Worm (Caenorhabditis elegans) whole organism, late embryonic: ENCODE measurements around the gene K07B1.4.

Experiments
- F13H6.1 ChIP-seq: sonication (generic microtip); optimal IDR thresholded peaks from 2 replicates; lab custom pipeline; 2016; ENCODE audit warnings: missing genetic modification characterization, missing compliant biosample characterization
- K09A11.1 ChIP-seq: sonication (generic microtip); optimal IDR thresholded peaks from 2 replicates; lab custom pipeline; 2017; ENCODE audit warnings: antibody characterized with exemption, mild to moderate bottlenecking, missing genetic modification characterization, missing compliant biosample characterization; ENCODE audit not compliant: insufficient read depth
- Y22D7AL.16 ChIP-seq: sonication (generic microtip); optimal IDR thresholded peaks from 2 replicates; lab custom pipeline; 2016; ENCODE audit warnings: missing genetic modification characterization, missing compliant biosample characterization
- ahr-1 ChIP-seq: sonication (generic microtip); optimal IDR thresholded peaks from 2 replicates; lab custom pipeline; 2016; ENCODE audit warnings: missing genetic modification characterization, missing compliant biosample characterization
- ama-1 ChIP-seq: fragments of 150-350 bp; optimal IDR thresholded peaks from 2 replicates; lab custom pipeline; 2014
- ceh-18 ChIP-seq: sonication (generic microtip); optimal IDR thresholded peaks from 2 replicates; lab custom pipeline; 2016; ENCODE audit warnings: missing genetic modification characterization, missing compliant biosample characterization
- ceh-2 ChIP-seq: sonication (generic microtip); optimal IDR thresholded peaks from 2 replicates; lab custom pipeline; 2016; ENCODE audit warnings: missing genotype, missing genetic modification characterization, missing compliant biosample characterization
- ceh-24 ChIP-seq: sonication (generic microtip); optimal IDR thresholded peaks from 2 replicates; lab custom pipeline; 2016; ENCODE audit warnings: mild to moderate bottlenecking, missing genetic modification characterization, missing compliant biosample characterization
- ceh-31 ChIP-seq: sonication (generic microtip); optimal IDR thresholded peaks from 2 replicates; lab custom pipeline; 2016; ENCODE audit warnings: missing genetic modification characterization, missing compliant biosample characterization
- ceh-34 ChIP-seq: sonication (generic microtip); optimal IDR thresholded peaks from 2 replicates; lab custom pipeline; 2016; ENCODE audit warnings: mild to moderate bottlenecking, missing genetic modification characterization, missing compliant biosample characterization
- ceh-45 ChIP-seq: fragments of 200-800 bp; sonication (Bioruptor generic); IDR thresholded peaks from 2 replicates; pipeline ENCODE4 v1.3.6; 2022; ENCODE audit warnings: missing genetic modification reagents, missing genetic modification characterization, missing compliant biosample characterization
- ceh-48 ChIP-seq: sonication (generic microtip); optimal IDR thresholded peaks from 2 replicates; lab custom pipeline; 2016; ENCODE audit warnings: missing genetic modification characterization, inconsistent platforms, missing compliant biosample characterization
- ceh-6 ChIP-seq: fragments of 200-800 bp; sonication (Bioruptor generic); optimal IDR thresholded peaks from 2 replicates; lab custom pipeline; 2018; ENCODE audit warnings: mild to moderate bottlenecking, missing genetic modification characterization, missing compliant biosample characterization
- ceh-9 ChIP-seq: sonication (generic microtip); optimal IDR thresholded peaks from 2 replicates; lab custom pipeline; 2016; ENCODE audit warnings: mild to moderate bottlenecking, missing genetic modification characterization, inconsistent platforms, missing compliant biosample characterization
- che-1 ChIP-seq: sonication (generic microtip); optimal IDR thresholded peaks from 2 replicates; lab custom pipeline; 2016; ENCODE audit warnings: mild to moderate bottlenecking, missing genetic modification characterization, missing compliant biosample characterization
- dmd-4 ChIP-seq: sonication (generic microtip); optimal IDR thresholded peaks from 2 replicates; lab custom pipeline; 2016; ENCODE audit warnings: borderline replicate concordance, missing genetic modification characterization, missing compliant biosample characterization
- elt-4 ChIP-seq: sonication (generic microtip); optimal IDR thresholded peaks from 2 replicates; lab custom pipeline; 2016; ENCODE audit warnings: missing genetic modification characterization, missing compliant biosample characterization
- ets-4 ChIP-seq: sonication (generic microtip); optimal IDR thresholded peaks from 2 replicates; lab custom pipeline; 2016; ENCODE audit warnings: missing genetic modification characterization, missing compliant biosample characterization
- eyg-1 ChIP-seq: sonication (generic microtip); optimal IDR thresholded peaks from 2 replicates; lab custom pipeline; 2016; ENCODE audit warnings: missing genotype, missing genetic modification characterization, missing compliant biosample characterization
- fax-1 ChIP-seq: sonication (generic microtip); optimal IDR thresholded peaks from 2 replicates; lab custom pipeline; 2016; ENCODE audit warnings: missing genotype, missing genetic modification characterization, missing compliant biosample characterization
- fkh-6 ChIP-seq: sonication (generic microtip); optimal IDR thresholded peaks from 2 replicates; lab custom pipeline; 2016; ENCODE audit warnings: missing genetic modification characterization, missing compliant biosample characterization
- gmeb-2 ChIP-seq: sonication (generic microtip); optimal IDR thresholded peaks from 2 replicates; lab custom pipeline; 2016; ENCODE audit warnings: missing genetic modification characterization, inconsistent platforms, missing compliant biosample characterization
- hlh-13 ChIP-seq: fragments of 200-800 bp; sonication (Bioruptor generic); optimal IDR thresholded peaks from 2 replicates; lab custom pipeline; 2018; ENCODE audit warnings: mild to moderate bottlenecking, missing genetic modification characterization, missing compliant biosample characterization
- hlh-6 ChIP-seq: sonication (generic microtip); optimal IDR thresholded peaks from 2 replicates; lab custom pipeline; 2016; ENCODE audit warnings: missing genotype, missing genetic modification characterization, missing compliant biosample characterization
- lim-6 ChIP-seq: sonication (generic microtip); optimal IDR thresholded peaks from 2 replicates; lab custom pipeline; 2016; ENCODE audit warnings: missing genetic modification characterization, missing compliant biosample characterization
- madf-2 ChIP-seq: sonication (generic microtip); optimal IDR thresholded peaks from 2 replicates; lab custom pipeline; 2017; ENCODE audit warnings: missing genetic modification characterization, missing compliant biosample characterization
- mec-3 ChIP-seq: sonication (generic microtip); optimal IDR thresholded peaks from 2 replicates; lab custom pipeline; 2016; ENCODE audit warnings: borderline replicate concordance, missing genetic modification characterization, missing compliant biosample characterization
- nhr-11 ChIP-seq: fragments of 150-350 bp; optimal IDR thresholded peaks from 2 replicates; lab custom pipeline; 2014; ENCODE audit warnings: missing biosample characterization, missing genetic modification characterization
- nhr-232 ChIP-seq: sonication (generic microtip); optimal IDR thresholded peaks from 2 replicates; lab custom pipeline; 2016; ENCODE audit warnings: missing genetic modification characterization, missing compliant biosample characterization
- npax-4 ChIP-seq: sonication (generic microtip); optimal IDR thresholded peaks from 2 replicates; lab custom pipeline; 2016; ENCODE audit warnings: missing genetic modification characterization, missing compliant biosample characterization
- pag-3 ChIP-seq: sonication (generic microtip); optimal IDR thresholded peaks from 2 replicates; lab custom pipeline; 2016; ENCODE audit warnings: missing compliant biosample characterization, missing genetic modification characterization, borderline replicate concordance
- pat-9 ChIP-seq: fragments of 200-800 bp; sonication (Bioruptor generic); optimal IDR thresholded peaks from 2 replicates; lab custom pipeline; 2018; ENCODE audit warnings: mild to moderate bottlenecking, missing genetic modification characterization, moderate library complexity, missing compliant biosample characterization
- pax-1 ChIP-seq: fragments of 150-350 bp; optimal IDR thresholded peaks from 2 replicates; lab custom pipeline; 2014; ENCODE audit warnings: missing biosample characterization, missing genetic modification characterization
- pqm-1 ChIP-seq: sonication (generic microtip); optimal IDR thresholded peaks from 2 replicates; lab custom pipeline; 2016; ENCODE audit warnings: missing genetic modification characterization, missing compliant biosample characterization
- pros-1 ChIP-seq: fragments of 150-350 bp; optimal IDR thresholded peaks from 2 replicates; lab custom pipeline; 2014; ENCODE audit warnings: missing biosample characterization, missing genetic modification reagents, missing genetic modification characterization
- ref-2 ChIP-seq: sonication (generic microtip); optimal IDR thresholded peaks from 2 replicates; lab custom pipeline; 2016; ENCODE audit warnings: missing genetic modification characterization, missing compliant biosample characterization
- sox-4 ChIP-seq: sonication (generic microtip); optimal IDR thresholded peaks from 2 replicates; lab custom pipeline; 2017; ENCODE audit warnings: mild to moderate bottlenecking, missing genetic modification characterization, inconsistent platforms, missing compliant biosample characterization
- syd-9 ChIP-seq: sonication (generic microtip); optimal IDR thresholded peaks from 2 replicates; lab custom pipeline; 2016; ENCODE audit warnings: mild to moderate bottlenecking, missing genetic modification characterization, moderate library complexity, missing compliant biosample characterization
- tbx-7 ChIP-seq: sonication (generic microtip); optimal IDR thresholded peaks from 2 replicates; lab custom pipeline; 2016; ENCODE audit warnings: missing genotype, missing genetic modification characterization, missing compliant biosample characterization
- unc-42 ChIP-seq: sonication (generic microtip); optimal IDR thresholded peaks from 2 replicates; lab custom pipeline; 2016; ENCODE audit warnings: missing genotype, missing genetic modification characterization, missing compliant biosample characterization
- unc-55 ChIP-seq: sonication (generic microtip); optimal IDR thresholded peaks from 2 replicates; lab custom pipeline; 2017; ENCODE audit warnings: missing biosample characterization, missing genetic modification reagents, missing genetic modification characterization
- unc-86 ChIP-seq: sonication (generic microtip); optimal IDR thresholded peaks from 2 replicates; lab custom pipeline; 2016; ENCODE audit warnings: missing genetic modification characterization, missing compliant biosample characterization

The K07B1.4 gene

DNA sequence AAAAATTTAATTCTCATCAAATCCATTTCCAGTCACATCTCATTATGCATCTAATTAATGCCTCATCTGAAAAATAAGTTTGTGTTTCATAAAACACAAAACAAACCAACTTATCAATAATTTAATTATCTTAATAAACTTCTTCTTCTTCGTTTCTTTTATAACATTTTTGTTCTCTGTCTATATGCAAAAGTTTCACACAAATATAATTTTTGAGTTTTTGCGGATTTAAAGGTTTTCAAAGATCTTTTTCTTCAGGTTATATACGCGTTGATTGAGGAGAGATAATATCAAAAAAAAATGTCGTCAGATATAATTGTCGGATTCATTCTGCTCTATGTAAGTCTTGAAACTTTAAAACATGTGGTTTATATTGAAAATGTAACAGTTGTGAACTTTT lies 20.9 kb downstream of the K07B1.4 start, which contains the start of gene srx-47:
Gene srx-47 (plus strand): TSS at position 301 of the 400 bp plus-strand sequence.
- TF ChIP-seq dmd-4 (tag; lab: Kevin White, UChicago), result no peak
- no peak for TF ChIP-seq nhr-11
- TF ChIP-seq unc-86 (tag; lab: Kevin White, UChicago), result no peak
- TF ChIP-seq F13H6.1 (tag; lab: Kevin White, UChicago), result no peak
- TF ChIP-seq ceh-6 (GFP tag; lab: Kevin White, UChicago), result no peak
- no peak for TF ChIP-seq tbx-7 (tag; lab: Kevin White, UChicago)
- TF ChIP-seq pqm-1 (tag; lab: Kevin White, UChicago), result no peak
- no peak for TF ChIP-seq ceh-24 (tag; lab: Kevin White, UChicago)
- TF ChIP-seq hlh-6 (tag; lab: Kevin White, UChicago), result no peak
- no peak for TF ChIP-seq eyg-1 (tag; lab: Kevin White, UChicago)
- no peak for TF ChIP-seq ceh-9
- no peak for TF ChIP-seq hlh-13 (GFP tag; lab: Kevin White, UChicago)
- no peak for TF ChIP-seq sox-4 (tag; lab: Kevin White, UChicago)

ce11 chrV:9352947-9353346 lies 24.2 kb downstream of the K07B1.4 start, which contains the start of gene srx-46:
srx-46 (plus strand) TSS chrV:9353247.
- TF ChIP-seq fax-1 (tag; lab: Kevin White, UChicago) (no peak), lim-6 (no peak), ceh-31 (no peak), nhr-232 (tag; lab: Kevin White, UChicago) (no peak), madf-2 (tag; lab: Kevin White, UChicago) (no peak), mec-3 (tag; lab: Kevin White, UChicago) (no peak), tbx-7 (tag; lab: Kevin White, UChicago) (no peak), ceh-24 (tag; lab: Kevin White, UChicago) (no peak), ets-4 (no peak), unc-42 (no peak), elt-4 (no peak), pag-3 (tag; lab: Kevin White, UChicago) (no peak), ceh-48 (no peak), gmeb-2 (no peak), sox-4 (tag; lab: Kevin White, UChicago) (no peak)

DNA sequence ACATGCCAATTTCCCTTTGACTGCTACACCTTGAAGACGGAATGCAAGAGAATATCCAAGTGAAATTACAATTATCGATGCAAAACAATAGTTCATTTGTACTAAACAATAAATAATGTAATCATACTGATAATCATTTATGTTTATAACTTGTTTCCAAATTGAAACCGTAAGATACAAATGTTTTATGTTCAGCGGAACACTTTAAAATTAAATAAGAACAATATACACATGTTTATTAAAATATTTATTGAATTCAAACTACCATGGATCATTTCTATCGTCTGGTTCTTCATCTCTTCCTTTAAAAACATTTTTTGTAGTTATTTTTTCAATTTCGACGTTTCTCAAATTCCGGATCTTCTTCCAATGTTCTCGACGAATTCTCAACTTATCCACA lies 26.6 kb downstream of the K07B1.4 start, which contains the start of gene ttr-40:
Gene ttr-40 (minus strand): TSS at position 101 of the 400 bp plus-strand sequence.
- TF ChIP-seq ceh-34 (tag; lab: Kevin White, UChicago) (no peak), pros-1 (tag; lab: Kevin White, UChicago) (no peak), sox-4 (tag; lab: Kevin White, UChicago) (no peak), pax-1 (tag; lab: Kevin White, UChicago) (no peak), unc-55 (no peak), che-1 (tag; lab: Kevin White, UChicago) (no peak), ahr-1 (no peak), ceh-48 (no peak), ceh-18 (tag; lab: Kevin White, UChicago) (no peak), gmeb-2 (no peak), ceh-9 (no peak), pat-9 (tag; lab: Kevin White, UChicago) (no peak), ceh-2 (tag; lab: Kevin White, UChicago) (no peak), npax-4 (no peak), Y22D7AL.16 (tag; lab: Kevin White, UChicago) (no peak), ceh-45 (GFP tag; lab: Robert Waterston, UW) (no peak), fkh-6 (tag; lab: Kevin White, UChicago) (no peak)

ce11 chrV:9356345-9356744 lies 27.6 kb downstream of the K07B1.4 start, which contains the start of gene ttr-49:
ttr-49 (minus strand) TSS chrV:9356515.
- no peak for TF ChIP-seq pqm-1 (tag; lab: Kevin White, UChicago)
- TF ChIP-seq elt-4, result no peak
- no peak for TF ChIP-seq ref-2 (tag; lab: Kevin White, UChicago)
- TF ChIP-seq syd-9, result no peak
- TF ChIP-seq K09A11.1, result no peak
- no peak for TF ChIP-seq ama-1 (lab: Kevin White, UChicago)
- TF ChIP-seq, all 69 proteins: peak for 0
